Fruit fly (Drosophila melanogaster) whole organism, embryonic: ENCODE measurements around the gene CG33286.

Source experiments
- Bgb ChIP-seq: fragments of 200-800 bp; sonication (Bioruptor generic); IDR thresholded peaks from 2 replicates; pipeline ENCODE4 v1.3.6; 2022; ENCODE audit warnings: missing biosample characterization, missing genetic modification characterization; ENCODE audit not compliant: partially characterized antibody
- Blimp-1 ChIP-seq: fragments of 200-800 bp; sonication (Bioruptor generic); optimal IDR thresholded peaks from 3 replicates; lab custom pipeline; 2018; ENCODE audit warnings: missing biosample characterization, missing genetic modification characterization, mild to moderate bottlenecking, moderate library complexity, missing genetic modification reagents
- C15 ChIP-seq: fragments of 200-800 bp; sonication (Bioruptor generic); IDR thresholded peaks from 3 replicates; pipeline ENCODE4 v1.3.6; 2022; ENCODE audit warnings: missing biosample characterization, missing genetic modification characterization
- CG11723 ChIP-seq: fragments of 200-800 bp; sonication (Bioruptor generic); optimal IDR thresholded peaks from 2 replicates; lab custom pipeline; 2017; ENCODE audit warnings: missing biosample characterization, mild to moderate bottlenecking, missing genetic modification characterization
- CG12942 ChIP-seq: fragments of 200-800 bp; sonication (Bioruptor generic); optimal IDR thresholded peaks from 3 replicates; lab custom pipeline; 2016; ENCODE audit warnings: missing biosample characterization, missing genetic modification characterization
- CG13894 ChIP-seq: fragments of 200-800 bp; sonication (Bioruptor generic); optimal IDR thresholded peaks from 3 replicates; lab custom pipeline; 2018; ENCODE audit warnings: missing biosample characterization, mild to moderate bottlenecking, missing genetic modification characterization, moderate library complexity
- CG17612 ChIP-seq: fragments of 200-800 bp; sonication (Bioruptor generic); IDR thresholded peaks from 2 replicates; pipeline ENCODE4 v1.3.6; 2022; ENCODE audit warnings: missing biosample characterization, missing genetic modification characterization
- CG1832 ChIP-seq: fragments of 200-800 bp; sonication (Bioruptor generic); optimal IDR thresholded peaks from 2 replicates; lab custom pipeline; 2017; ENCODE audit warnings: missing biosample characterization, mild to moderate bottlenecking, missing genetic modification characterization, inconsistent platforms
- CG33213 ChIP-seq: fragments of 200-800 bp; sonication (Bioruptor generic); optimal IDR thresholded peaks from 3 replicates; lab custom pipeline; 2016; ENCODE audit warnings: missing biosample characterization, missing genetic modification characterization
- CG34224 ChIP-seq: fragments of 200-800 bp; sonication (Bioruptor generic); IDR thresholded peaks from 3 replicates; pipeline ENCODE4 v1.3.6; 2022; ENCODE audit warnings: missing biosample characterization, missing genetic modification characterization; ENCODE audit not compliant: partially characterized antibody
- CG3838 ChIP-seq: fragments of 200-800 bp; sonication (Bioruptor generic); optimal IDR thresholded peaks from 3 replicates; lab custom pipeline; 2016; ENCODE audit warnings: missing biosample characterization, missing genetic modification characterization
- CG3847 ChIP-seq: fragments of 200-800 bp; sonication (Bioruptor generic); IDR thresholded peaks from 2 replicates; pipeline ENCODE4 v1.3.6; 2022; ENCODE audit warnings: missing biosample characterization, missing genetic modification characterization
- CG6813 ChIP-seq: fragments of 200-800 bp; sonication (Bioruptor generic); optimal IDR thresholded peaks from 2 replicates; lab custom pipeline; 2017; ENCODE audit warnings: missing biosample characterization, missing genetic modification characterization, mild to moderate bottlenecking, moderate library complexity, missing genetic modification reagents
- CG8765 ChIP-seq: fragments of 200-800 bp; sonication (Bioruptor generic); IDR thresholded peaks from 2 replicates; pipeline ENCODE4 v1.3.6; 2022; ENCODE audit warnings: missing biosample characterization, missing genetic modification characterization
- CG9932 ChIP-seq: fragments of 200-800 bp; sonication (Bioruptor generic); IDR thresholded peaks from 2 replicates; pipeline ENCODE4 v1.3.6; 2022; ENCODE audit warnings: missing biosample characterization, missing genetic modification characterization
- D ChIP-seq, 2 experiments: fragments of 200-800 bp in 1 of 2; fragments of >200 bp in 1 of 2; sonication (Bioruptor generic) in 1 of 2; optimal IDR thresholded peaks; 2 replicates in 1 of 2; 3 replicates in 1 of 2; lab custom pipeline; 2017; ENCODE audit warnings: mild to moderate bottlenecking in 1 of 2, missing biosample characterization in 1 of 2, missing genetic modification characterization in 1 of 2, missing genetic modification reagents in 1 of 2
- D19A ChIP-seq: fragments of 200-800 bp; optimal IDR thresholded peaks from 3 replicates; lab custom pipeline; 2019; ENCODE audit warnings: missing biosample characterization, mild to moderate bottlenecking, missing genetic modification characterization, moderate library complexity
- Dad ChIP-seq: fragments of 200-800 bp; sonication (Bioruptor generic); optimal IDR thresholded peaks from 3 replicates; lab custom pipeline; 2016; ENCODE audit warnings: missing biosample characterization, missing genetic modification characterization
- Doc3 ChIP-seq: fragments of 200-800 bp; sonication (Bioruptor generic); IDR thresholded peaks from 3 replicates; pipeline ENCODE4 v1.3.6; 2022; ENCODE audit warnings: missing biosample characterization, missing genetic modification characterization; ENCODE audit not compliant: partially characterized antibody
- HHEX ChIP-seq: fragments of 200-800 bp; sonication (Bioruptor generic); optimal IDR thresholded peaks from 3 replicates; lab custom pipeline; 2017; ENCODE audit warnings: missing biosample characterization, mild to moderate bottlenecking, missing genetic modification characterization, missing genetic modification reagents
- HLHmδ ChIP-seq: fragments of 200-800 bp; sonication (Bioruptor generic); optimal IDR thresholded peaks from 2 replicates; lab custom pipeline; 2018; ENCODE audit warnings: missing biosample characterization, mild to moderate bottlenecking, missing genetic modification characterization, moderate library complexity
- Med ChIP-seq: fragments of 200-800 bp; sonication (Bioruptor generic); peaks from one replicate; lab custom pipeline; 2016; ENCODE audit warnings: missing biosample characterization, missing genetic modification characterization, mild to moderate bottlenecking, inconsistent platforms, moderate library complexity
- Myb ChIP-seq: fragments of 200-800 bp; sonication (Bioruptor generic); optimal IDR thresholded peaks from 2 replicates; lab custom pipeline; 2016; ENCODE audit warnings: missing biosample characterization, missing genetic modification characterization
- Neu2 ChIP-seq: fragments of 200-800 bp; sonication (Bioruptor generic); optimal IDR thresholded peaks from 3 replicates; lab custom pipeline; 2016; ENCODE audit warnings: missing biosample characterization, missing genetic modification characterization, borderline replicate concordance
- Poxn ChIP-seq: fragments of 200-800 bp; sonication (Bioruptor generic); IDR thresholded peaks from 2 replicates; pipeline ENCODE4 v1.3.6; 2022; ENCODE audit warnings: missing biosample characterization, missing genetic modification characterization
- Stat92E ChIP-seq, 3 experiments: fragments of >200 bp in 2 of 3; fragments of 200-800 bp in 1 of 3; sonication (Bioruptor generic) in 1 of 3; optimal IDR thresholded peaks; 2 replicates each; lab custom pipeline; 2017 to 2019; ENCODE audit warnings: missing biosample characterization in 3 of 3, missing genetic modification characterization in 3 of 3, mild to moderate bottlenecking in 1 of 3, moderate library complexity in 1 of 3
- Trl ChIP-seq, 3 experiments: fragments of >200 bp in 2 of 3; fragments of 200-800 bp in 1 of 3; sonication (Bioruptor generic) in 1 of 3; optimal IDR thresholded peaks; 2 replicates in 1 of 3; 3 replicates in 2 of 3; lab custom pipeline; 2016 to 2017; ENCODE audit warnings: missing biosample characterization in 1 of 3, missing genetic modification characterization in 1 of 3
- br ChIP-seq: fragments of >200 bp; optimal IDR thresholded peaks from 2 replicates; lab custom pipeline; 2017
- bsh ChIP-seq, 2 experiments: fragments of 200-800 bp; sonication (Bioruptor generic); optimal IDR thresholded peaks; 2 replicates each; lab custom pipeline; 2017 to 2018; ENCODE audit warnings: mild to moderate bottlenecking in 2 of 2, missing biosample characterization in 2 of 2, missing genetic modification characterization in 2 of 2, moderate library complexity in 1 of 2
- caup ChIP-seq: fragments of 200-800 bp; sonication (Bioruptor generic); optimal IDR thresholded peaks from 3 replicates; lab custom pipeline; 2017; ENCODE audit warnings: missing biosample characterization, mild to moderate bottlenecking, missing genetic modification characterization, moderate library complexity; ENCODE audit not compliant: severe bottlenecking
- croc ChIP-seq: fragments of 200-800 bp; sonication (Bioruptor generic); conservative IDR thresholded peaks from 3 replicates; pipeline ENCODE4 v1.3.6; 2022; ENCODE audit warnings: missing biosample characterization, missing genetic modification characterization
- eve ChIP-seq, 2 experiments: fragments of >200 bp; optimal IDR thresholded peaks; 2 replicates each; lab custom pipeline; 2017; ENCODE audit warnings: missing biosample characterization in 2 of 2, missing genetic modification characterization in 2 of 2
- fd3F ChIP-seq: fragments of 200-800 bp; sonication (Bioruptor generic); optimal IDR thresholded peaks from 2 replicates; lab custom pipeline; 2018; ENCODE audit warnings: missing biosample characterization, mild to moderate bottlenecking, missing genetic modification characterization, moderate library complexity
- gcm ChIP-seq: fragments of 200-800 bp; sonication (Bioruptor generic); optimal IDR thresholded peaks from 2 replicates; lab custom pipeline; 2019; ENCODE audit warnings: missing biosample characterization, mild to moderate bottlenecking, missing genetic modification characterization, moderate library complexity
- gem ChIP-seq: fragments of 200-800 bp; sonication (Bioruptor generic); optimal IDR thresholded peaks from 2 replicates; lab custom pipeline; 2019; ENCODE audit warnings: missing biosample characterization, mild to moderate bottlenecking, missing genetic modification characterization, moderate library complexity
- gro ChIP-seq: fragments of 200-800 bp; sonication (Bioruptor generic); optimal IDR thresholded peaks from 2 replicates; lab custom pipeline; 2016; ENCODE audit warnings: missing biosample characterization, missing genetic modification characterization
- h ChIP-seq: fragments of >200 bp; optimal IDR thresholded peaks from 2 replicates; lab custom pipeline; 2017
- ham ChIP-seq: fragments of 200-800 bp; sonication (Bioruptor generic); IDR thresholded peaks from 2 replicates; pipeline ENCODE4 v1.3.6; 2022; ENCODE audit warnings: missing biosample characterization, missing genetic modification characterization
- jigr1 ChIP-seq: fragments of 200-800 bp; sonication (Bioruptor generic); IDR thresholded peaks from 3 replicates; pipeline ENCODE4 v1.3.6; 2022; ENCODE audit warnings: missing biosample characterization, missing genetic modification characterization
- ken ChIP-seq: fragments of 200-800 bp; sonication (Bioruptor generic); IDR thresholded peaks from 3 replicates; pipeline ENCODE4 v1.3.6; 2022; ENCODE audit warnings: missing biosample characterization, missing genetic modification characterization
- lilli ChIP-seq: fragments of 200-800 bp; sonication (Bioruptor generic); optimal IDR thresholded peaks from 3 replicates; lab custom pipeline; 2016; ENCODE audit warnings: missing biosample characterization, missing genetic modification characterization
- mam ChIP-seq: fragments of 200-800 bp; sonication (Bioruptor generic); optimal IDR thresholded peaks from 3 replicates; lab custom pipeline; 2016; ENCODE audit warnings: missing biosample characterization, missing genetic modification characterization
- mirr ChIP-seq: fragments of 200-800 bp; sonication (Bioruptor generic); optimal IDR thresholded peaks from 3 replicates; lab custom pipeline; 2018; ENCODE audit warnings: missing biosample characterization, mild to moderate bottlenecking, missing genetic modification characterization
- nerfin-1 ChIP-seq: fragments of 200-800 bp; sonication (Bioruptor generic); optimal IDR thresholded peaks from 3 replicates; lab custom pipeline; 2019; ENCODE audit warnings: missing biosample characterization, mild to moderate bottlenecking, missing genetic modification characterization, moderate library complexity
- pho ChIP-seq: fragments of 200-800 bp; sonication (Bioruptor generic); optimal IDR thresholded peaks from 2 replicates; lab custom pipeline; 2016; ENCODE audit warnings: missing biosample characterization, missing genetic modification characterization
- sens ChIP-seq: fragments of 200-800 bp; sonication (Bioruptor generic); peaks from one replicate; lab custom pipeline; 2016; ENCODE audit warnings: missing biosample characterization, missing genetic modification characterization
- so ChIP-seq: fragments of 200-800 bp; sonication (Bioruptor generic); IDR thresholded peaks from 3 replicates; pipeline ENCODE4 v1.3.6; 2022; ENCODE audit warnings: missing biosample characterization, missing genetic modification characterization
- yki ChIP-seq: fragments of >200 bp; optimal IDR thresholded peaks from 3 replicates; lab custom pipeline; 2018
- z ChIP-seq: fragments of 200-800 bp; sonication (Bioruptor generic); IDR thresholded peaks from 3 replicates; pipeline ENCODE4 v1.3.6; 2022; ENCODE audit warnings: missing biosample characterization, missing genetic modification characterization
- zen2 ChIP-seq: fragments of 200-800 bp; sonication (Bioruptor generic); IDR thresholded peaks from 3 replicates; pipeline ENCODE4 v1.3.6; 2022; ENCODE audit warnings: missing biosample characterization, missing genetic modification characterization; ENCODE audit not compliant: partially characterized antibody

The CG33286 gene

dm6 chr3L:21008899-21009298, 34.4 kb upstream of the CG33286 start (continued):
- TF ChIP-seq Neu2 (GFP tag; lab: Kevin White, UChicago) (no peak), HLHmδ (peak; percentile 70), HHEX (GFP tag; lab: Kevin White, UChicago) (no peak), D (optimal IDR thresholded peaks at IDR 0.05; lab: Kevin White, UChicago) (peak; percentile 20), D (GFP tag; optimal IDR thresholded peaks at IDR 0.05; lab: Kevin White, UChicago) (no peak), Stat92E (GFP tag; optimal IDR thresholded peaks at IDR 0.05; lab: Kevin White, UChicago) (peak in 1 of 3 experiments; percentile 67), caup (GFP tag; lab: Kevin White, UChicago) (no peak), Poxn (GFP tag; lab: Robert Waterston, UW) (no peak), yki (lab: Kevin White, UChicago) (peak; percentile 68), CG17612 (GFP tag; lab: Robert Waterston, UW) (no peak), CG1832 (GFP tag; lab: Kevin White, UChicago) (peak; percentile 26), D19A (tag; lab: Kevin White, UChicago) (no peak), so (GFP tag; lab: Robert Waterston, UW) (peak; percentile 14; the same call in 1 of the 3 replicates), CG12942 (no peak), CG6813 (no peak), CG34224 (GFP tag; lab: Robert Waterston, UW) (peak; percentile 22; the same call in 1 of the 3 replicates), Trl (optimal IDR thresholded peaks at IDR 0.05; lab: Kevin White, UChicago) (peak; percentile 92 to 98), Trl (GFP tag; optimal IDR thresholded peaks at IDR 0.05; lab: Kevin White, UChicago) (peak; percentile 54), C15 (GFP tag; lab: Robert Waterston, UW) (no peak), gcm (peak; percentile 7), zen2 (peak; percentile 39; the same call in 1 of the 3 replicates), CG3847 (GFP tag; lab: Robert Waterston, UW) (no peak), ham (no peak), z (peak; percentile 67; the same call in 2 of the 3 replicates), Doc3 (no peak), mirr (GFP tag; lab: Kevin White, UChicago) (peak; percentile 29)
- TF ChIP-seq, all 482 proteins: peak for 48

dm6 chr3L:21008255-21008815, 33.8 kb upstream of the CG33286 start:
- peak; percentile 3 for TF ChIP-seq Myb (GFP tag; lab: Kevin White, UChicago)
- TF ChIP-seq CG8765 (GFP tag; lab: Robert Waterston, UW) = no peak
- no peak for TF ChIP-seq yki (lab: Kevin White, UChicago)
- TF ChIP-seq nerfin-1 (tag; lab: Kevin White, UChicago) = peak; percentile 36
- peak; percentile 9 for TF ChIP-seq gem (tag; lab: Kevin White, UChicago)
- TF ChIP-seq Med = peak; percentile 54
- TF ChIP-seq pho = no peak
- no peak for TF ChIP-seq Dad (GFP tag; lab: Kevin White, UChicago)
- no peak for TF ChIP-seq h (lab: Kevin White, UChicago)
- TF ChIP-seq lilli (GFP tag; lab: Kevin White, UChicago) = no peak
- peak in 1 of 2 experiments; percentile 1 for TF ChIP-seq eve (GFP tag; optimal IDR thresholded peaks at IDR 0.05; lab: Kevin White, UChicago)
- TF ChIP-seq gro (GFP tag; lab: Kevin White, UChicago) = peak; percentile 9
- TF ChIP-seq fd3F (GFP tag; lab: Kevin White, UChicago) = no peak
- TF ChIP-seq br (lab: Kevin White, UChicago) = no peak
- no peak for TF ChIP-seq ken (GFP tag; lab: Robert Waterston, UW)
- TF ChIP-seq CG33213 = no peak
- TF ChIP-seq sens (GFP tag; lab: Kevin White, UChicago) = peak; percentile 18
- no peak for TF ChIP-seq CG11723 (GFP tag; lab: Kevin White, UChicago)
- no peak for TF ChIP-seq mam (GFP tag; lab: Kevin White, UChicago)
- no peak for TF ChIP-seq Bgb
- no peak for TF ChIP-seq bsh (GFP tag; optimal IDR thresholded peaks at IDR 0.05; lab: Kevin White, UChicago)
- TF ChIP-seq jigr1 (GFP tag; lab: Robert Waterston, UW) = no peak
- TF ChIP-seq croc = no peak
- TF ChIP-seq Blimp-1 (GFP tag; lab: Kevin White, UChicago) = no peak
- no peak for TF ChIP-seq CG9932 (GFP tag; lab: Robert Waterston, UW)
- no peak for TF ChIP-seq CG13894 (tag; lab: Kevin White, UChicago)
- TF ChIP-seq CG3838 (GFP tag; lab: Kevin White, UChicago) = no peak
